Worm (Caenorhabditis elegans): ENCODE results near the gene T05A7.11.

DNA sequence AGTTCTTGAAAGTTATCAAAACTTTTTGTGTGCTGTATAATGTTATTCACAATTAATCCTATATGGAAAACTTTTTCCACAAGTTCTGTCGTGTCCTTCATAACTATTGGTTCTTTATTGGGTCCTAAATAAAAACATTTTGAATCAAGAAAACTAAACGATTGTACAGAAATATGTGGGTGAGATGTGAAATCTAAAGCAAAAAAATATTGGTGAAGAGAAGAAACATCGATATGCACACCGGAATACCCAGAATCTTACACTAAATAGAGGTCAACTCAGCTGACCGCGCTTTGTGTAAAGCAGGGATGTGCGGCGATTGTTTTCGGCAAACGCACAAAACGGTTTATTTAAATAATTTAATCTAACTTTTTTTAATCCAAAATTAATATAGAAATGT, 4.0 kb downstream of the T05A7.11 start, which contains the start of gene T05A7.13:
- TF ChIP-seq ama-1 (optimal IDR thresholded peaks at IDR 0.05) (no peak), scrt-1 (GFP tag; IDR thresholded peaks at IDR 0.05) (no peak), hmg-4 (GFP tag; optimal IDR thresholded peaks at IDR 0.05) (no peak), tbx-11 (GFP tag; IDR thresholded peaks at IDR 0.05) (no peak), ceh-36 (tag; optimal IDR thresholded peaks at IDR 0.05) (no peak), flt-1 (GFP tag; IDR thresholded peaks at IDR 0.05) (no peak), tra-4 (tag; optimal IDR thresholded peaks at IDR 0.05) (no peak), B0310.2 (tag; optimal IDR thresholded peaks at IDR 0.05) (no peak), ceh-13 (GFP tag; optimal IDR thresholded peaks at IDR 0.05) (no peak), aly-1 (tag; optimal IDR thresholded peaks at IDR 0.05) (no peak), sea-1 (GFP tag; conservative IDR thresholded peaks at IDR 0.05) (no peak), hnd-1 (tag; optimal IDR thresholded peaks at IDR 0.05) (no peak), F13C5.2 (tag; optimal IDR thresholded peaks at IDR 0.05) (no peak), tbx-37 (GFP tag; conservative IDR thresholded peaks at IDR 0.05) (no peak)
